Worm (Caenorhabditis elegans) whole organism, early embryonic: Measurements from ENCODE around the gene F54F7.14.

Experiments
- B0310.2 ChIP-seq: sonication (generic microtip); optimal IDR thresholded peaks from 2 replicates; lab custom pipeline; 2016; ENCODE audit warnings: mild to moderate bottlenecking, missing genetic modification characterization, missing compliant biosample characterization
- ama-1 ChIP-seq: fragments of 150-350 bp; optimal IDR thresholded peaks from 2 replicates; lab custom pipeline; 2014
- ceh-13 ChIP-seq: fragments of 200-800 bp; sonication (Bioruptor generic); optimal IDR thresholded peaks from 2 replicates; lab custom pipeline; 2018; ENCODE audit warnings: mild to moderate bottlenecking, missing genetic modification characterization, missing compliant biosample characterization
- ceh-36 ChIP-seq: sonication (generic microtip); optimal IDR thresholded peaks from 2 replicates; lab custom pipeline; 2016; ENCODE audit warnings: missing genetic modification characterization, inconsistent platforms, missing compliant biosample characterization
- ets-7 ChIP-seq: sonication (generic microtip); optimal IDR thresholded peaks from 2 replicates; lab custom pipeline; 2016; ENCODE audit warnings: missing genotype, missing genetic modification characterization, missing compliant biosample characterization
- flt-1 ChIP-seq: fragments of 200-800 bp; sonication (Bioruptor generic); IDR thresholded peaks from 2 replicates; pipeline ENCODE4 v1.3.6; 2022; ENCODE audit warnings: missing genetic modification characterization, missing compliant biosample characterization
- hmbx-1 ChIP-seq: sonication (generic microtip); optimal IDR thresholded peaks from 2 replicates; lab custom pipeline; 2016; ENCODE audit warnings: mild to moderate bottlenecking, missing genetic modification characterization, missing compliant biosample characterization
- hnd-1 ChIP-seq: sonication (generic microtip); optimal IDR thresholded peaks from 2 replicates; lab custom pipeline; 2016; ENCODE audit warnings: missing genetic modification characterization, missing compliant biosample characterization
- sea-1 ChIP-seq: fragments of 200-800 bp; sonication (Bioruptor generic); conservative IDR thresholded peaks from 2 replicates; pipeline ENCODE4 v1.3.6; 2022; ENCODE audit warnings: missing genetic modification characterization, missing compliant biosample characterization
- tbx-11 ChIP-seq: fragments of 200-800 bp; sonication (Bioruptor generic); IDR thresholded peaks from 2 replicates; pipeline ENCODE4 v1.3.6; 2022; ENCODE audit warnings: missing genetic modification characterization, missing compliant biosample characterization

ce11 chrX:11850572-11850971, at the start of gene F54F7.14:
- TF ChIP-seq flt-1 (GFP tag; lab: Robert Waterston, UW) = no peak
- TF ChIP-seq hnd-1 (tag; lab: Kevin White, UChicago) = no peak
- no peak for TF ChIP-seq tbx-11
- TF ChIP-seq ama-1 (lab: Kevin White, UChicago) = no peak
- no peak for TF ChIP-seq hmbx-1 (tag; lab: Kevin White, UChicago)
- no peak for TF ChIP-seq ceh-36 (tag; lab: Kevin White, UChicago)
- no peak for TF ChIP-seq B0310.2 (tag; lab: Kevin White, UChicago)
- no peak for TF ChIP-seq sea-1
- no peak for TF ChIP-seq ceh-13 (GFP tag; lab: Kevin White, UChicago)
- TF ChIP-seq ets-7 = no peak
